Fruit fly (Drosophila melanogaster): ENCODE data around the gene GC.
A peak's percentile ranks its signal among the peaks of the same experiment; 100 is the strongest.

The GC gene

DNA sequence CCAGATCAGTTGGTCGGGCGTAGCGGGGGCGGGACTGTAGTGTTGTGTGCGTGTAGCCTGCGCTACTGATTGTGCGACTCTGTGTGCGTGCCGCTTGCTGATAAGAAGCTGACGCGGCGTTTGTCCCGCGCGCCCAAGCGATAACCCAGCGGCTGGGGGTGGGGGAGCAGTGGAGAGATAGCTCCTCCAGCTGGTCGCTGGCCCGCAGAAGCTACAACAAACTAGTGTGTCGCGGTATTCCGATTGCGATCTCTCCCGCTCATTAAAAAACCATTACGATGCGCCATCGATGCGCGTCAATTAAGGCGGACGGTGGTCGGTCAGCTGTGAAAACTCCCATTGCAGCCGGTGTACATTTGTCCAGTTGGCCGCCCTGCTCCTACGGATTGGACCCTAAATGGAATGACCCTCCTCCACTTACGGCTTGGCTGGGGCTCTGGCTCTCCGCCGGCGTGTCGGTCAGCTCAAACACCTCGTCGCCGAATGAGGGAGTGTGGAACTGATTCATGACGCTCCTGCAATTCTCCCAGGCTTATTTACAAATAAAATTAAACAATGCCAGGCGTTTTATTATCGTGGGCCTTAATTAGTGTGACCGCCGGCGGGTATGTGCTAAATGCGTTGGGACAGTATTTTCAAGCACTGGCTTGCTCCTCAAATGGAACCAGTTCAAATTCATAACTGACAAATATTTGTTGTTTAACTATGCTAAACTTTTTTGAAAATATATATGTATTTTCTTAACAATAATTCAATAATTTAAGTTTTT lies 26.9 kb downstream of the GC start, which contains the start of gene CG12104:
Gene CG12104, minus strand, starts transcription at position 611 of the 769 bp plus-strand sequence.
- TF ChIP-seq noc (tag; optimal IDR thresholded peaks at IDR 0.05) = peak; percentile 80

- no peak for TF ChIP-seq noc (tag; optimal IDR thresholded peaks at IDR 0.05)
Observed at dm6 chr3L:1592822-1593452, 36.2 kb downstream of the GC start.

DNA sequence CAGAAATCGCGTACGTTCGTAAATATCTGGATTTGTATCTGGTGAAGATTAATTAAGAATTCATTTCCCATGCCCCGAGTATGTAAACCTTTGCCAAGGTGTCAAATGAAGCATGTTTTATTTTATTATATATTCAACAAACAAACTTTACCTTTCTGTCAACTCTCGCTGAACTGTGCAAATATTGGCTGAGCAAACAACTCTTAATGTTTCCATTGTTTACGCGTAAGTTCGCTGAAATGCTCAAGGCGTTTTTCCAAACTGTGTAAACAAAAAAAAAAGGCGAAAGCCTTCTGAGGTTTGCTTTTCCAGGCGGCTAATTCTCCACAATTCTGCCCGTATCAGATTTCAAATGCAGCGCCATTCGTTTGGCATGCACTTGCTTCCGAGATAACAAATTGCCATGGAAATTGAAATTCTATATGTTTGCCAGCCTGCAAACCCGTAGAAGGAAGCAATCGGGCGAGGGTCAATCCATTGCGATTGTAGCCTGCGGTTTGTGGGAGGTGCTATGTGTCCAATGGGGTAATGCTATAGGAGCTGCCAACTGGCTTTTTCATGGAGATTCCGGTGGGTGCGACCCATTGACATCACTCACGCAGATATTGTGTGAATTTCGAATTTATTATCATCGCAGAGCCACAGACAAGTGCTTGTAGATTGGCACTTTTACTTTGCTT lies 37.3 kb downstream of the GC start:
- peak; percentile 86 for TF ChIP-seq noc (tag; optimal IDR thresholded peaks at IDR 0.05)

DNA sequence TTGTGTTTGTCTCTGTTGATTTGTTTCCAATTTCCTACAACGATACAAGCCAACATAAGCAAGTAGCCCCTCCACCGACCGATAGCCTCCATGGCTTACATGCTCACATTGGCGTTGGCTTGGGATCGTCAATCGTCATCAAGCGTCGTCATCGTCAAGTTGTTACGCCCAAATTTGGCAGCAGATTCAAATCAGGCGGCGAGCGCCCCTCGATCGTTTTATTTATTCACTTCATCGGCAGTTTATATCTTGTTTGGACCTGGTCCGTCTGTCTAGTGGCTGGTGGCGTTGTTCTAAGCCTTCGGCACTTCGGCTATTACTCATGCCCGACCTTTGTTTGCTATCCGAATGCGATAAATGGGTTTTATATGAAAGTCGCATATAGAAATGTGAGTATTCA lies 38.9 kb downstream of the GC start:
- no peak for TF ChIP-seq noc (tag; optimal IDR thresholded peaks at IDR 0.05)

dm6 chr3L:1587140-1587849 lies 41.8 kb downstream of the GC start:
- TF ChIP-seq noc (tag; optimal IDR thresholded peaks at IDR 0.05) = peak; percentile 57

DNA sequence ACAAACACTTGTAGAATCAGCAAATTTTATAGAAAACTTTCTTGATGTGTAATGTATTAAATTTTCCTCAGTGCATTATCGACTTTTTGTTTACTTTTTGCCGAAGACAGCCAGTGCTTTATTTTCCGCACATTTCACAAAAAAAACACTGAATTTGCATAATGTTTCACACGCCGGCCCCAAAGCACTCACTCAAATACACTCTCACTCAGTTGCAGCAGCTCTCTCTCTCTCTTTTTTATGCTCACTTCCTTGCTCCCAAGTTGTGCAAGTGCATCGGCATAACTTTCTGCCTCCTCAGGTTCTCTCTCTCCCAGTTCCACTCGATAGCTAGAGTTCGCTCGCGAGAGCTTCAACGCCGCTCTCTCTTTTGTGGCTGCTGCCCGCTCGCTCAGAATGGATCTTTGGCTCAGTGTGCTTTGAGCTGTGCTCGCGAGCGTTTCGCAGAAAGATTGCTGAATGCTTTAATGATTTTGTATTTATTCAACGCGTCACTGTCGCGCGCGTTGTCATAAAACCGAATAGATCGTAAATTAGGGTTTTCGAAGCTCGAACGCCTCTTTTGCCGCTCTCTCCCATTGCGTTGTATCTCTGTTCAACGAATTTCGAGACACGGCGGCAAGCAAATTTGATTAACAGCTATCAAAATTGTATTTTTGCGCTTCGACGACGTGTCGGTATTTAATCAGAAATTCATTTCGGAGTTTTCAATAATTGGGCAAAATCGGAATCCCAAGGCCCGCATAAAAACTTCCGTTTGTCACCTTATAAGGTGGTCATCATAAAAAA lies 42.6 kb downstream of the GC start:
- TF ChIP-seq noc (tag; optimal IDR thresholded peaks at IDR 0.05) = peak; percentile 70

DNA sequence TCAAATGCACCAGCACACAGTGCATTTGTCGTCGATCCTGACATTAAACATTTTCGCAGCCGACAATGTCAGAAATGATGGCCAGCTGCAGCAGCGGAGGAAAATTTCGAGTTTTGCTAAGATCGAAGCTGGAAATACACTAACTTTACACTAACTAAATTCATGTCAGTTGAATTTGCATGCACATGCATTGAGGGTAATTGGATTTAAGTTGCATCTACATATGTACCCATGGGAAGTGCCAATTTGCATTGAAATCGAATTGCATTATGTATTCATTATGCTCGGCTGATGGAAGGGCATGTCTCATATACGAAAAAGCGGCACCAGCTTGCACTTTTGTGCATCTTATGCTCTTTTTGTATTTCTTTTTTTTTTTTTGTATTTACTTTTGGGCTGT lies 44.3 kb downstream of the GC start:
- no peak for TF ChIP-seq noc (tag; optimal IDR thresholded peaks at IDR 0.05)

DNA sequence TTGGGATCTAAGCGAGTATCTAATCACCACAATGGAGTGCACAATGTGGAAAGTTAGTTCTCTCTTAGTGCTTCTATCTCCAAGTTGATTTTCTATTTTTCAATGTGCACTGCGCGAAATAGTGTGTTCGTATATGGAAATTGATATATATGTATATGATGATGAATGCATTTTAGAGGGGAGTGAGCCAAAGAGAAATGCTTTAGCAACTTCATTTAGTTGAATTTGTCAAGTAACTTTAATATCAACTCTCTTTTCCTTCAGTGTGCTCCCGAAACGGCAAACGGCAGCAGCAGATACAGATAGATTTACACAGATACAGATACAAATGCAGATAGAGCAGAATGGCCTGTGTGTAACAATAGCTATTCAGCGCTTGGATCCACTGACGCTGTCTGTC lies 45.1 kb downstream of the GC start:
- TF ChIP-seq noc (tag; optimal IDR thresholded peaks at IDR 0.05) = no peak

DNA sequence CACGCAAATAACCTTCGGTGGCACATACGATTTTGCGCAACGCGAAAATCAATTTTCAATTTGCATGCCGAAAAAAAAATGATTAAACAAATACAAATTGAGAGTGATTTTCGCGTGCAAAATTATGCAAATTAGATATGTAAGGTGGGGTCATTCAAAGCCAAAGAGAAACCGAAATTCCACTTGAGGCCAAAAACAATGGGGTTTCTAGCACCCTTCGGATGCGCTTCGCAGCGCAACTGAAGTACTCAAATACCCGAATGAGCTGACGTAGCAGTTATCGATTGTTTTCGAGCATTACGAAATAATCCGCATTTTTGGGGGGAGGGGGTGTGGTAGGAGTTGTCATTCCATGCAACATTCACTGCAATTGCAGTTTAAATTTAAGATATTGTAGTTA lies 48.3 kb downstream of the GC start:
- TF ChIP-seq noc (tag; optimal IDR thresholded peaks at IDR 0.05) = no peak

DNA sequence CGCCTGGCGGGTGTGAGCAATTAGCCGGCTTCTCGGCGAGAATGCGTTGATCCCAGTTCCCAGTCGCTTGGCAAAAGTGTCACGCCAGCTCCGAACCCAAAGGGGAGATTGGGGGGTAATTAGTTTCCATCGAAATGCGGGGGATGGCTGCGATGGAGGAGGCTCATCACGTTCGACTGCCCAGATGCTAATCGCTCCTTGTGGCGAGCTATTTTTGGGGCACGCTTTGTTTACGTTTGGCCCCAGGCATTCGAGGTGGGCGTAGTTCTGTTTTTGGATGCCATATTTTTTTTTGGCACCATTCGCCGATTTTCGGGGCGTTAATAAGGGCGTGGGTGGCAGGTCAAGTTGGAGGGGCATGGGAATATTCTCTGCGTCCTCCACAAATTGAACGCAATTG lies 48.9 kb downstream of the GC start:
- no peak for TF ChIP-seq noc (tag; optimal IDR thresholded peaks at IDR 0.05)

dm6 chr3L:1579169-1579853 lies 49.8 kb downstream of the GC start:
- peak; percentile 79 for TF ChIP-seq noc (tag; optimal IDR thresholded peaks at IDR 0.05)

DNA sequence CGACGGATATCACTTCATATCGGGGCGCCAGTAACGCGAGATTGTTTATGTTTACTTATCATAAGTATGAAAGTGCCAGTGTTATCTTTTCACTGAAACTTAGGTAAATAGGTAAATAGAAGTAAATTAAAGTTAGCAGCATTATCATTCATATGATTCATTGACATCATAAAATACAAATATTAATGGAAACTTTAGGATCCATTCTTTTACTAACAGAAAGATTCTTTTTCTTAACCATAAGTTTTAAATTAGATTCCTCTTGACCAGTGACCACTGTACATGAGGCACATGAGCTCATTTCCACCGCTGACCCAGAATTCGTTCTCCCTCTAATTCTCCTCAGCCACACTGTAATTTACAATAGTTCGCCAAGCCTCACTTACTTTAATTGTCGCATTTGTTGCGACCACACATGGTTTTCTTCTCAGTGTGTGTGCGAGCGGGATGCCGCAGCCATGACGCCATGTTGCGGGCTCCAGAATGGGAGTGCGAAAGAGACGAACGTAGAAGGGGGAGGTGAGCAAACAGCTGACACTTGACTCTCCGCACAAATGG lies 50.6 kb downstream of the GC start:
- TF ChIP-seq noc (tag; optimal IDR thresholded peaks at IDR 0.05) = peak; percentile 64

- TF ChIP-seq noc (tag; optimal IDR thresholded peaks at IDR 0.05) = no peak
Observed at dm6 chr3L:1577338-1577737, 51.8 kb downstream of the GC start.

- TF ChIP-seq noc (tag; optimal IDR thresholded peaks at IDR 0.05) = no peak
Observed at dm6 chr3L:1576489-1577106, 52.5 kb downstream of the GC start, which contains the start of gene CG13917. TSS of gene CG13917 (plus strand) at chr3L:1576699.
